Worm (Caenorhabditis elegans): ENCODE results near the gene C44C1.6.
A peak's percentile ranks its signal among the peaks of the same experiment; 100 is the strongest.

C44C1.6 gene

DNA sequence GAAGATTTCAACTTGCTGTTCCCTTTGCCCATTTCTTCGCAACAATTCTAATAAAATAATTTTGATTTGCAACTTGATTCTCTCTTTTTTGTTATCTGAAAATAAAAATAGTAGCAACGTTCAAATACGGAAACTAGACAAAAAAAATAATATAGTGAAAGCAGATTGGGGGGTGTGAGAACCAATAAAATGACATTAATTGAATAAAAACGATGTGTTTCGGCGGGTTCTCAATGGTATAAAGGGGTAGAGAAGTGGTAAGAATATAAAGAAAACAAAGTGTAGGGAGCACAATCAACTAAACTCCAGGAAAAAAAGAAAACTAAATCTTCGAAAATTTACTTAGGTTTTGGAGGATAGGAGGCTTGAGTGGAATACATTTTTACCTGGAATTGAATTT lies 6.9 kb downstream of the C44C1.6 start, which contains the start of gene ncs-1:
ncs-1 (minus strand) TSS at position 101 of the 400 bp plus-strand sequence.
- TF ChIP-seq B0336.3 (GFP tag; IDR thresholded peaks at IDR 0.05) (no peak), C06A6.2 (GFP tag; conservative IDR thresholded peaks at IDR 0.05) (no peak), T26A5.8 (tag; optimal IDR thresholded peaks at IDR 0.05) (no peak), athp-1 (tag; optimal IDR thresholded peaks at IDR 0.05) (no peak), egl-44 (GFP tag; IDR thresholded peaks at IDR 0.05) (no peak), gei-17 (GFP tag; optimal IDR thresholded peaks at IDR 0.05) (no peak), fkh-3 (tag; optimal IDR thresholded peaks at IDR 0.05) (no peak), lag-1 (GFP tag; IDR thresholded peaks at IDR 0.05) (no peak), nfyb-1 (GFP tag; IDR thresholded peaks at IDR 0.05) (no peak), ceh-100 (GFP tag; IDR thresholded peaks at IDR 0.05) (no peak), mel-28 (tag; optimal IDR thresholded peaks at IDR 0.05; ENCODE audit: borderline replicate concordance) (no peak)

ce11 chrX:960139-960538 lies 9.9 kb downstream of the C44C1.6 start:
- TF ChIP-seq nhr-120 (GFP tag; IDR thresholded peaks at IDR 0.05) (no peak), ceh-58 (GFP tag; IDR thresholded peaks at IDR 0.05) (no peak), nfya-2 (GFP tag; IDR thresholded peaks at IDR 0.05) (no peak), ccch-3 (GFP tag; optimal IDR thresholded peaks at IDR 0.05) (no peak), Y53F4B.3 (GFP tag; IDR thresholded peaks at IDR 0.05) (no peak), attf-3 (GFP tag; conservative IDR thresholded peaks at IDR 0.05) (no peak), ceh-40 (GFP tag; IDR thresholded peaks at IDR 0.05) (no peak), egl-18 (GFP tag; IDR thresholded peaks at IDR 0.05) (no peak), nhr-90 (tag; optimal IDR thresholded peaks at IDR 0.05) (no peak)

- TF ChIP-seq lin-26 (GFP tag; IDR thresholded peaks at IDR 0.05) (no peak), ccch-3 (GFP tag; optimal IDR thresholded peaks at IDR 0.05) (no peak), attf-5 (GFP tag; optimal IDR thresholded peaks at IDR 0.05) (no peak), snpc-1.1 (tag; optimal IDR thresholded peaks at IDR 0.05; ENCODE audit: insufficient read depth) (no peak), athp-1 (tag; optimal IDR thresholded peaks at IDR 0.05) (no peak), nhr-27 (tag; optimal IDR thresholded peaks at IDR 0.05) (no peak), atf-7 (tag; optimal IDR thresholded peaks at IDR 0.05) (no peak), F57A8.1 (GFP tag; optimal IDR thresholded peaks at IDR 0.05) (no peak), B0261.1 (tag; optimal IDR thresholded peaks at IDR 0.05) (no peak), Y53F4B.3 (GFP tag; IDR thresholded peaks at IDR 0.05) (no peak), efl-1 (GFP tag; optimal IDR thresholded peaks at IDR 0.05) (no peak), egl-44 (GFP tag; IDR thresholded peaks at IDR 0.05) (no peak), bed-2 (GFP tag; IDR thresholded peaks at IDR 0.05) (no peak), F49E8.2 (tag; optimal IDR thresholded peaks at IDR 0.05; ENCODE audit: insufficient read depth) (no peak)
Measured at ce11 chrX:957581-957980, 12.5 kb downstream of the C44C1.6 start, which contains the start of gene chil-10. chil-10 (plus strand) TSS chrX:957881.

- TF ChIP-seq F39B2.1 (GFP tag; IDR thresholded peaks at IDR 0.05) (no peak), chd-7 (tag; optimal IDR thresholded peaks at IDR 0.05) (no peak), ccch-3 (GFP tag; optimal IDR thresholded peaks at IDR 0.05) (no peak), ets-4 (GFP tag; optimal IDR thresholded peaks at IDR 0.05) (no peak), nhr-80 (tag; optimal IDR thresholded peaks at IDR 0.05) (peak; percentile 4), ztf-25 (GFP tag; IDR thresholded peaks at IDR 0.05) (no peak), xnd-1 (tag; optimal IDR thresholded peaks at IDR 0.05) (no peak), F49E8.2 (tag; optimal IDR thresholded peaks at IDR 0.05; ENCODE audit: insufficient read depth) (no peak), nfyb-1 (GFP tag; IDR thresholded peaks at IDR 0.05) (0 out of 2 replicates have a peak, but pooled peaks have one; percentile 13), bed-1 (GFP tag; IDR thresholded peaks at IDR 0.05) (no peak), sptf-2 (GFP tag; optimal IDR thresholded peaks at IDR 0.05) (no peak), F57A8.1 (GFP tag; optimal IDR thresholded peaks at IDR 0.05) (no peak), nfya-2 (GFP tag; IDR thresholded peaks at IDR 0.05) (no peak), B0035.1 (tag; optimal IDR thresholded peaks at IDR 0.05) (no peak), lin-40 (tag; optimal IDR thresholded peaks at IDR 0.05) (peak; percentile 10), attf-3 (GFP tag; conservative IDR thresholded peaks at IDR 0.05) (peak; percentile 87), hmg-20 (GFP tag; IDR thresholded peaks at IDR 0.05) (no peak), snpc-1.3 (tag; optimal IDR thresholded peaks at IDR 0.05; ENCODE audit: insufficient read depth) (no peak), rpc-1 (optimal IDR thresholded peaks at IDR 0.05) (no peak), rpc-1 (tag; optimal IDR thresholded peaks at IDR 0.05) (no peak)
Measured at ce11 chrX:954499-955061, 15.5 kb downstream of the C44C1.6 start, which contains the start of gene apm-3. apm-3 (plus strand) TSS chrX:954975.

All from whole organism, young adult.